Fruit fly (Drosophila melanogaster): ENCODE data around the gene CG18599.
A peak's percentile ranks its signal among the peaks of the same experiment; 100 is the strongest.

Gene CG18599

dm6 chr3R:18298298-18298899 lies 30.8 kb downstream of the CG18599 start:
- TF ChIP-seq tj (GFP tag; optimal IDR thresholded peaks at IDR 0.05) (peak; percentile 6), cic (GFP tag; optimal IDR thresholded peaks at IDR 0.05) (peak; percentile 55), CG5204 (GFP tag; optimal IDR thresholded peaks at IDR 0.05) (no peak), Crg-1 (GFP tag; optimal IDR thresholded peaks at IDR 0.05) (no peak), CG11617 (GFP tag; optimal IDR thresholded peaks at IDR 0.05) (no peak), kay (GFP tag; ENCODE audit: borderline replicate concordance) (no peak), CG7045 (GFP tag; optimal IDR thresholded peaks at IDR 0.05) (peak; percentile 61), Clk (GFP tag; optimal IDR thresholded peaks at IDR 0.05) (no peak), toe (GFP tag; optimal IDR thresholded peaks at IDR 0.05) (peak; percentile 56), Mnt (GFP tag; optimal IDR thresholded peaks at IDR 0.05) (peak; percentile 78), CG1620 (GFP tag; optimal IDR thresholded peaks at IDR 0.05) (peak; percentile 28), bab1 (GFP tag; optimal IDR thresholded peaks at IDR 0.05) (no peak), CG7101 (tag; optimal IDR thresholded peaks at IDR 0.05) (peak; percentile 54), pad (GFP tag; optimal IDR thresholded peaks at IDR 0.05) (peak; percentile 40), CG12768 (GFP tag; optimal IDR thresholded peaks at IDR 0.05) (peak; percentile 18), CG14711 (tag; optimal IDR thresholded peaks at IDR 0.05) (peak; percentile 26), cnc (optimal IDR thresholded peaks at IDR 0.05) (no peak), ovo (GFP tag; optimal IDR thresholded peaks at IDR 0.05) (peak; percentile 41), Hr96 (GFP tag; optimal IDR thresholded peaks at IDR 0.05) (peak; percentile 29), CG33017 (tag; optimal IDR thresholded peaks at IDR 0.05) (peak; percentile 11)

- TF ChIP-seq tj (GFP tag; optimal IDR thresholded peaks at IDR 0.05) (peak; percentile 47), kay (GFP tag; ENCODE audit: borderline replicate concordance) (peak; percentile 93), Clk (GFP tag; optimal IDR thresholded peaks at IDR 0.05) (peak; percentile 39), cic (GFP tag; optimal IDR thresholded peaks at IDR 0.05) (no peak), cnc (optimal IDR thresholded peaks at IDR 0.05) (no peak), CG12768 (GFP tag; optimal IDR thresholded peaks at IDR 0.05) (peak; percentile 49), CG5204 (GFP tag; optimal IDR thresholded peaks at IDR 0.05) (no peak), CG11617 (GFP tag; optimal IDR thresholded peaks at IDR 0.05) (peak; percentile 61), pad (GFP tag; optimal IDR thresholded peaks at IDR 0.05) (peak; percentile 36), Mnt (GFP tag; optimal IDR thresholded peaks at IDR 0.05) (peak; percentile 66), CG7101 (tag; optimal IDR thresholded peaks at IDR 0.05) (peak; percentile 71), Hr96 (GFP tag; optimal IDR thresholded peaks at IDR 0.05) (peak; percentile 79), CG14711 (tag; optimal IDR thresholded peaks at IDR 0.05) (peak; percentile 59), CG33017 (tag; optimal IDR thresholded peaks at IDR 0.05) (peak; percentile 45), toe (GFP tag; optimal IDR thresholded peaks at IDR 0.05) (peak; percentile 85), bab1 (GFP tag; optimal IDR thresholded peaks at IDR 0.05) (peak; percentile 69), CG7045 (GFP tag; optimal IDR thresholded peaks at IDR 0.05) (peak; percentile 35), CG1620 (GFP tag; optimal IDR thresholded peaks at IDR 0.05) (peak; percentile 57), ovo (GFP tag; optimal IDR thresholded peaks at IDR 0.05) (peak; percentile 45), Crg-1 (GFP tag; optimal IDR thresholded peaks at IDR 0.05) (peak; percentile 72)
Observed at dm6 chr3R:18298900-18299321, 31.3 kb downstream of the CG18599 start, which contains the start of gene Dlc90F. Dlc90F (plus strand) TSS chr3R:18299229.

dm6 chr3R:18301569-18301968 lies 34.0 kb downstream of the CG18599 start, which contains the start of gene Polr1E:
Polr1E (minus strand) TSS chr3R:18301728.
- no peak for TF ChIP-seq cic (GFP tag; optimal IDR thresholded peaks at IDR 0.05)
- no peak for TF ChIP-seq toe (GFP tag; optimal IDR thresholded peaks at IDR 0.05)
- TF ChIP-seq Mnt (GFP tag; optimal IDR thresholded peaks at IDR 0.05): peak; percentile 99
- no peak for TF ChIP-seq pad (GFP tag; optimal IDR thresholded peaks at IDR 0.05)
- TF ChIP-seq CG14711 (tag; optimal IDR thresholded peaks at IDR 0.05): no peak
- no peak for TF ChIP-seq CG7045 (GFP tag; optimal IDR thresholded peaks at IDR 0.05)
- no peak for TF ChIP-seq CG12768 (GFP tag; optimal IDR thresholded peaks at IDR 0.05)
- peak; percentile 8 for TF ChIP-seq Crg-1 (GFP tag; optimal IDR thresholded peaks at IDR 0.05)
- no peak for TF ChIP-seq CG7101 (tag; optimal IDR thresholded peaks at IDR 0.05)
- TF ChIP-seq CG11617 (GFP tag; optimal IDR thresholded peaks at IDR 0.05): no peak
- TF ChIP-seq Hr96 (GFP tag; optimal IDR thresholded peaks at IDR 0.05): no peak
- TF ChIP-seq kay (GFP tag; ENCODE audit: borderline replicate concordance): no peak

- TF ChIP-seq kay (GFP tag; ENCODE audit: borderline replicate concordance) (no peak), CG1620 (GFP tag; optimal IDR thresholded peaks at IDR 0.05) (no peak), CG11617 (GFP tag; optimal IDR thresholded peaks at IDR 0.05) (no peak), pad (GFP tag; optimal IDR thresholded peaks at IDR 0.05) (no peak), Mnt (GFP tag; optimal IDR thresholded peaks at IDR 0.05) (no peak)
Observed at dm6 chr3R:18302749-18303148, 35.2 kb downstream of the CG18599 start, which contains the start of gene CG7126. CG7126 (minus strand) TSS chr3R:18302849.

dm6 chr3R:18309910-18310309 lies 42.3 kb downstream of the CG18599 start:
- TF ChIP-seq kay (GFP tag; ENCODE audit: borderline replicate concordance) (no peak), CG14711 (tag; optimal IDR thresholded peaks at IDR 0.05) (no peak), CG12768 (GFP tag; optimal IDR thresholded peaks at IDR 0.05) (no peak), tj (GFP tag; optimal IDR thresholded peaks at IDR 0.05) (no peak), bab1 (GFP tag; optimal IDR thresholded peaks at IDR 0.05) (no peak), CG7101 (tag; optimal IDR thresholded peaks at IDR 0.05) (no peak), Hr96 (GFP tag; optimal IDR thresholded peaks at IDR 0.05) (no peak), cic (GFP tag; optimal IDR thresholded peaks at IDR 0.05) (no peak), Clk (GFP tag; optimal IDR thresholded peaks at IDR 0.05) (no peak), toe (GFP tag; optimal IDR thresholded peaks at IDR 0.05) (no peak), ovo (GFP tag; optimal IDR thresholded peaks at IDR 0.05) (no peak), CG33017 (tag; optimal IDR thresholded peaks at IDR 0.05) (no peak), CG7045 (GFP tag; optimal IDR thresholded peaks at IDR 0.05) (no peak), Mnt (GFP tag; optimal IDR thresholded peaks at IDR 0.05) (no peak), CG11617 (GFP tag; optimal IDR thresholded peaks at IDR 0.05) (no peak), CG5204 (GFP tag; optimal IDR thresholded peaks at IDR 0.05) (no peak), pad (GFP tag; optimal IDR thresholded peaks at IDR 0.05) (no peak), cnc (optimal IDR thresholded peaks at IDR 0.05) (no peak)

All from whole organism, adult.